Worm (Caenorhabditis elegans) whole organism, L1 larva: ENCODE results near the gene rsef-1.

Experiments used
- F16B12.6 ChIP-seq: fragments of 150-350 bp; optimal IDR thresholded peaks from 2 replicates; lab custom pipeline; 2014; ENCODE audit warnings: missing biosample characterization, missing genetic modification characterization
- aha-1 ChIP-seq: fragments of 150-350 bp; optimal IDR thresholded peaks from 2 replicates; lab custom pipeline; 2014; ENCODE audit warnings: missing biosample characterization, missing genetic modification characterization
- alr-1 ChIP-seq: fragments of 200-800 bp; sonication (Bioruptor generic); optimal IDR thresholded peaks from 2 replicates; lab custom pipeline; 2018; ENCODE audit warnings: borderline replicate concordance, mild to moderate bottlenecking, missing genetic modification characterization, missing compliant biosample characterization
- ama-1 ChIP-seq: fragments of 150-350 bp; optimal IDR thresholded peaks from 2 replicates; lab custom pipeline; 2014
- ceh-88 ChIP-seq: fragments of 200-800 bp; sonication (Bioruptor generic); IDR thresholded peaks from 2 replicates; pipeline ENCODE4 v1.3.6; 2022; ENCODE audit warnings: missing genetic modification characterization, missing compliant biosample characterization
- dpl-1 ChIP-seq, 3 experiments: fragments of 150-350 bp in 2 of 3; sonication (generic microtip) in 1 of 3; optimal IDR thresholded peaks; 2 replicates each; lab custom pipeline; 2014 to 2017; ENCODE audit warnings: missing biosample characterization in 3 of 3, missing genetic modification characterization in 3 of 3, missing genetic modification reagents in 3 of 3
- dsc-1 ChIP-seq: sonication (generic microtip); optimal IDR thresholded peaks from 2 replicates; lab custom pipeline; 2016; ENCODE audit warnings: mild to moderate bottlenecking, missing genetic modification characterization, missing compliant biosample characterization
- efl-1 ChIP-seq, 4 experiments: fragments of 150-350 bp; optimal IDR thresholded peaks in 3 of 4; peaks in 1 of 4; 1 replicate in 1 of 4; 2 replicates in 3 of 4; lab custom pipeline; 2014; ENCODE audit warnings: missing biosample characterization in 2 of 4, missing genetic modification characterization in 2 of 4, missing genetic modification reagents in 2 of 4
- efl-3 ChIP-seq: fragments of 200-800 bp; sonication (Bioruptor generic); optimal IDR thresholded peaks from 2 replicates; lab custom pipeline; 2018; ENCODE audit warnings: mild to moderate bottlenecking, missing genetic modification characterization, missing compliant biosample characterization
- elt-2 ChIP-seq: sonication (generic microtip); optimal IDR thresholded peaks from 2 replicates; lab custom pipeline; 2016; ENCODE audit warnings: missing genetic modification characterization, mild to moderate bottlenecking, inconsistent platforms, missing compliant biosample characterization, missing genetic modification reagents
- ets-5 ChIP-seq: fragments of 200-800 bp; sonication (Bioruptor generic); IDR thresholded peaks from 2 replicates; pipeline ENCODE4 v1.3.6; 2022; ENCODE audit warnings: missing genetic modification characterization, missing compliant biosample characterization
- fkh-10 ChIP-seq: sonication (generic microtip); optimal IDR thresholded peaks from 2 replicates; lab custom pipeline; 2017; ENCODE audit warnings: missing biosample characterization, missing genetic modification reagents, missing genetic modification characterization
- fkh-4 ChIP-seq: sonication (generic microtip); optimal IDR thresholded peaks from 2 replicates; lab custom pipeline; 2016; ENCODE audit warnings: missing compliant biosample characterization, missing genetic modification characterization, borderline replicate concordance
- fos-1 ChIP-seq: fragments of 150-350 bp; optimal IDR thresholded peaks from 2 replicates; lab custom pipeline; 2014; ENCODE audit warnings: missing biosample characterization, missing genetic modification characterization
- grh-1 ChIP-seq: fragments of 200-800 bp; sonication (Bioruptor generic); IDR thresholded peaks from 2 replicates; pipeline ENCODE4 v1.3.6; 2022; ENCODE audit warnings: missing genetic modification reagents, missing genetic modification characterization, missing compliant biosample characterization
- irx-1 ChIP-seq: sonication (generic microtip); optimal IDR thresholded peaks from 2 replicates; lab custom pipeline; 2016; ENCODE audit warnings: missing genetic modification characterization, missing compliant biosample characterization
- jun-1 ChIP-seq: fragments of 150-350 bp; optimal IDR thresholded peaks from 2 replicates; lab custom pipeline; 2014; ENCODE audit warnings: missing biosample characterization, missing genetic modification reagents, missing genetic modification characterization
- lin-13 ChIP-seq: fragments of 150-350 bp; optimal IDR thresholded peaks from 2 replicates; lab custom pipeline; 2014; ENCODE audit warnings: missing biosample characterization, missing genetic modification reagents, missing genetic modification characterization
- lin-14 ChIP-seq: fragments of 200-800 bp; sonication (Bioruptor generic); optimal IDR thresholded peaks from 2 replicates; lab custom pipeline; 2018; ENCODE audit warnings: mild to moderate bottlenecking, missing genetic modification characterization, moderate library complexity, missing compliant biosample characterization
- lin-35 ChIP-seq, 2 experiments: fragments of 150-350 bp; optimal IDR thresholded peaks; 2 replicates each; lab custom pipeline; 2014; ENCODE audit warnings: missing biosample characterization in 2 of 2, missing genetic modification characterization in 2 of 2, missing genetic modification reagents in 2 of 2
- lin-39 ChIP-seq: fragments of 150-350 bp; optimal IDR thresholded peaks from 2 replicates; lab custom pipeline; 2014; ENCODE audit warnings: missing biosample characterization, missing genetic modification reagents, missing genetic modification characterization
- lir-3 ChIP-seq: sonication (generic microtip); optimal IDR thresholded peaks from 2 replicates; lab custom pipeline; 2016; ENCODE audit warnings: mild to moderate bottlenecking, missing genetic modification characterization, moderate library complexity, missing compliant biosample characterization; ENCODE audit not compliant: poor library complexity
- lsy-2 ChIP-seq, 2 experiments: fragments of 150-350 bp; optimal IDR thresholded peaks; 2 replicates each; lab custom pipeline; 2014; ENCODE audit warnings: missing biosample characterization in 2 of 2, missing genetic modification characterization in 2 of 2
- mab-9 ChIP-seq: fragments of 200-800 bp; sonication (Bioruptor generic); IDR thresholded peaks from 2 replicates; pipeline ENCODE4 v1.3.6; 2022; ENCODE audit warnings: missing genetic modification reagents, missing genetic modification characterization, missing compliant biosample characterization
- mdl-1 ChIP-seq, 2 experiments: fragments of 150-350 bp; optimal IDR thresholded peaks; 2 replicates each; lab custom pipeline; 2014 to 2017; ENCODE audit warnings: missing biosample characterization in 2 of 2, missing genetic modification characterization in 2 of 2, inconsistent platforms in 1 of 2
- nhr-11 ChIP-seq: fragments of 150-350 bp; optimal IDR thresholded peaks from 2 replicates; lab custom pipeline; 2014; ENCODE audit warnings: missing biosample characterization, missing genetic modification characterization
- nhr-20 ChIP-seq: sonication (generic microtip); optimal IDR thresholded peaks from 2 replicates; lab custom pipeline; 2016; ENCODE audit warnings: mild to moderate bottlenecking, missing genetic modification characterization, missing compliant biosample characterization
- nhr-28 ChIP-seq: fragments of 150-350 bp; optimal IDR thresholded peaks from 2 replicates; lab custom pipeline; 2014; ENCODE audit warnings: missing biosample characterization, missing genetic modification characterization
- nhr-47 ChIP-seq: sonication (generic microtip); optimal IDR thresholded peaks from 2 replicates; lab custom pipeline; 2016; ENCODE audit warnings: mild to moderate bottlenecking, missing genetic modification characterization, moderate library complexity, missing compliant biosample characterization
- nhr-71 ChIP-seq: sonication (generic microtip); optimal IDR thresholded peaks from 2 replicates; lab custom pipeline; 2016; ENCODE audit warnings: mild to moderate bottlenecking, missing genetic modification characterization, moderate library complexity, missing compliant biosample characterization
- nhr-84 ChIP-seq: sonication (generic microtip); optimal IDR thresholded peaks from 2 replicates; lab custom pipeline; 2017; ENCODE audit warnings: missing biosample characterization, missing genetic modification characterization
- nhr-90 ChIP-seq: sonication (generic microtip); optimal IDR thresholded peaks from 2 replicates; lab custom pipeline; 2016; ENCODE audit warnings: mild to moderate bottlenecking, missing genetic modification characterization, missing compliant biosample characterization; ENCODE audit not compliant: poor library complexity
- pag-3 ChIP-seq: sonication (generic microtip); optimal IDR thresholded peaks from 2 replicates; lab custom pipeline; 2017; ENCODE audit warnings: missing genetic modification characterization, mild to moderate bottlenecking, missing compliant biosample characterization, antibody characterized with exemption, borderline replicate concordance; ENCODE audit not compliant: insufficient read depth
- pax-3 ChIP-seq: fragments of 200-800 bp; sonication (Bioruptor generic); optimal IDR thresholded peaks from 2 replicates; lab custom pipeline; 2018; ENCODE audit warnings: mild to moderate bottlenecking, missing genetic modification characterization, moderate library complexity, missing compliant biosample characterization
- skn-1 ChIP-seq: fragments of 150-350 bp; optimal IDR thresholded peaks from 2 replicates; lab custom pipeline; 2014; ENCODE audit warnings: missing biosample characterization, missing genetic modification characterization
- snpc-4 ChIP-seq: fragments of 150-350 bp; optimal IDR thresholded peaks from 2 replicates; lab custom pipeline; 2014; ENCODE audit warnings: missing biosample characterization, missing genetic modification characterization
- snu-23 ChIP-seq: sonication (generic microtip); optimal IDR thresholded peaks from 2 replicates; lab custom pipeline; 2016; ENCODE audit warnings: missing genetic modification characterization, missing compliant biosample characterization
- sox-4 ChIP-seq: sonication (generic microtip); optimal IDR thresholded peaks from 2 replicates; lab custom pipeline; 2016; ENCODE audit warnings: missing genetic modification characterization, missing compliant biosample characterization
- sptf-1 ChIP-seq: fragments of 150-350 bp; optimal IDR thresholded peaks from 2 replicates; lab custom pipeline; 2014; ENCODE audit warnings: missing biosample characterization, missing genetic modification characterization
- tbx-2 ChIP-seq: sonication (generic microtip); optimal IDR thresholded peaks from 2 replicates; lab custom pipeline; 2016; ENCODE audit warnings: missing genetic modification characterization, missing compliant biosample characterization
- unc-130 ChIP-seq: fragments of 150-350 bp; optimal IDR thresholded peaks from 2 replicates; lab custom pipeline; 2017; ENCODE audit warnings: missing biosample characterization, missing genetic modification characterization, inconsistent platforms
- unc-62 ChIP-seq: fragments of 150-350 bp; optimal IDR thresholded peaks from 2 replicates; lab custom pipeline; 2014; ENCODE audit warnings: missing biosample characterization, missing genetic modification reagents, missing genetic modification characterization
- unc-86 ChIP-seq: sonication (generic microtip); optimal IDR thresholded peaks from 2 replicates; lab custom pipeline; 2016; ENCODE audit warnings: missing genetic modification characterization, missing compliant biosample characterization
- zip-4 ChIP-seq: fragments of 200-800 bp; sonication (Bioruptor generic); optimal IDR thresholded peaks from 2 replicates; lab custom pipeline; 2018; ENCODE audit warnings: mild to moderate bottlenecking, missing genetic modification characterization, moderate library complexity, missing compliant biosample characterization
- ztf-11 ChIP-seq, 2 experiments: sonication (generic microtip); optimal IDR thresholded peaks; 2 replicates each; lab custom pipeline; 2016 to 2017; ENCODE audit warnings: missing genetic modification characterization in 2 of 2, missing biosample characterization in 1 of 2, missing compliant biosample characterization in 1 of 2

The rsef-1 gene

DNA sequence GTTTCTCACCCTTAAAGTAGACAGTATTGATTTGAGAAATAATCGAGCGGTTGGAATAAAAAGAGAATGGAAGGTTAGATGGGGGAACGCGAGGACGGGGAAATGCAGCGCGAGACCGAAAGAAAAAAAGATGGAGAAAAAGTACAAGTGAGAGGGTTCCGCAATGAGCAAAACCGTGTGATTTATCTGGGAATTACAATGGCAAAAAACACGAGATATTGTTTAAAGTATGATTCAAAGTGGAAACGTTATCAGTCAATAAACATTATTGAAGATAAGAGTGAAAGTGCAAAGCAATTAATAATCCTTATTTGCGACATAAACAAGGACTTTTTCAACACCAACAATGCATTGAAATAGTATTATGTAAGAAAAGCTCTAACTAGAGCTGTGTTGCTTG is 43.0 kb upstream of the rsef-1 start, which contains the start of gene ztf-13:
Gene ztf-13, minus strand, starts transcription at position 11 of the 400 bp plus-strand sequence.
- TF ChIP-seq nhr-11 (tag; lab: Kevin White, UChicago) (no peak), lin-35 (GFP tag; optimal IDR thresholded peaks at IDR 0.05; lab: Kevin White, UChicago) (peak in 1 of 2 experiments; percentile 0), pax-3 (no peak), jun-1 (tag; lab: Kevin White, UChicago) (peak; percentile 6), lin-14 (GFP tag; lab: Kevin White, UChicago) (peak; percentile 28), elt-2 (tag; lab: Kevin White, UChicago) (peak; percentile 81), nhr-90 (peak; percentile 10), nhr-71 (tag; lab: Kevin White, UChicago) (peak; percentile 27)

DNA sequence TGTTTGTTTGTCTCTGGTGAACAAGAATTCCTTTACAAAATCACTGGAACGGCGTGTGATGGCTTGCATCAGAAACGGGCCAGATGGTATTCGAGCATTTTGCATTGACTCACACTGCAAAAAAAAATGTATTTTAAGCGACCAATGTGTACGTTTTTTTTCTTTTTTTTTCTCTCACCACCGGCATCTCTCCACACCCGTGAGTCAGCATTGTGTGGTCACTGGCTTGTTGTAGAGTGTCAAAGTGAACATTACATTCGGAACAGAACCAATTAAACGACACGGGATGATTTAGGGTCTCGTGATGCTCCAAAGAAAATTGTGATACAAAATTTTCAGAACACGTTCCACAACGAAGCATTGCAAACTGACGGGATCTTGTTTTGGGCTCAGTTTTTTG is 42.4 kb upstream of the rsef-1 start:
- TF ChIP-seq efl-3 (GFP tag; lab: Kevin White, UChicago) = no peak
- TF ChIP-seq aha-1 (tag; lab: Kevin White, UChicago) = no peak
- TF ChIP-seq efl-1 (optimal IDR thresholded peaks at IDR 0.05; lab: Kevin White, UChicago) = no peak
- peak in 1 of 2 experiments; percentile 73 for TF ChIP-seq efl-1 (GFP tag; optimal IDR thresholded peaks at IDR 0.05 in 1 of 2; lab: Kevin White, UChicago)
- TF ChIP-seq snpc-4 (tag; lab: Kevin White, UChicago) = no peak
- TF ChIP-seq ztf-11 (tag; optimal IDR thresholded peaks at IDR 0.05; lab: Kevin White, UChicago) = no peak

DNA sequence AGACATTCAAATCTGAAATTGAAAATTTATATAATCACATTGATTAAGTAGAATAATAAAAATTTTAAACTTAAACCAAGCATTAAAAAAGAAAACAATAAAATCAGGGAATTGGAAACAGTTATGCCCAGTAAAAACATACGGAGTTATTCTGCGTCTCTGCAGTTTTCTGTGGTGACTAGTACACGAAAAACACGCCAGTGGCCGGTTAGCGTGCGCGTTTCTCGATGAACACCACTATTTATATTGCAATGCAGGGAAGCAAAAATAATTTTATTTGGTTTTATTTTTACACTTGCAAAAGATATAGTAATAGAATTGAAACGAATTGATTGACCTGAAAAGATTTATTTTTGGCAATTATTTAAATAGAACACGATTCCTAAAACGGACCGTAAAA is 40.6 kb upstream of the rsef-1 start, which contains the start of gene sec-3:
Gene sec-3, minus strand, starts transcription at position 21 of the 400 bp plus-strand sequence.
- TF ChIP-seq lin-39 (tag; lab: Kevin White, UChicago) (peak; percentile 90), fkh-4 (tag; lab: Kevin White, UChicago) (peak; percentile 37), elt-2 (tag; lab: Kevin White, UChicago) (peak; percentile 85), tbx-2 (tag; lab: Kevin White, UChicago) (peak; percentile 90), nhr-90 (peak; percentile 94), ets-5 (GFP tag; lab: Robert Waterston, UW) (no peak), ceh-88 (GFP tag; lab: Robert Waterston, UW) (peak; percentile 48; the same call in 1 of the 2 replicates), fos-1 (tag; lab: Kevin White, UChicago) (peak; percentile 79), ztf-11 (tag; optimal IDR thresholded peaks at IDR 0.05; lab: Kevin White, UChicago) (peak in 1 of 2 experiments; percentile 51), snu-23 (GFP tag; lab: Kevin White, UChicago) (peak; percentile 95), efl-1 (optimal IDR thresholded peaks at IDR 0.05; lab: Kevin White, UChicago) (peak; percentile 75 to 79), efl-1 (GFP tag; optimal IDR thresholded peaks at IDR 0.05 in 1 of 2; lab: Kevin White, UChicago) (peak; percentile 64 to 96), nhr-20 (tag; lab: Kevin White, UChicago) (peak; percentile 91), skn-1 (tag; lab: Kevin White, UChicago) (peak; percentile 64), aha-1 (tag; lab: Kevin White, UChicago) (peak; percentile 40), sptf-1 (no peak), dpl-1 (GFP tag; optimal IDR thresholded peaks at IDR 0.05; lab: Kevin White, UChicago) (peak; percentile 67 to 82 (median 80)), F16B12.6 (tag; lab: Kevin White, UChicago) (peak; percentile 60), sox-4 (tag; lab: Kevin White, UChicago) (peak; percentile 15), pax-3 (peak; percentile 62), grh-1 (peak; percentile 70), nhr-28 (tag; lab: Kevin White, UChicago) (no peak), lin-14 (GFP tag; lab: Kevin White, UChicago) (peak; percentile 96), lin-13 (GFP tag; lab: Kevin White, UChicago) (peak; percentile 80), fkh-10 (GFP tag; lab: Kevin White, UChicago) (peak; percentile 43), mdl-1 (tag; optimal IDR thresholded peaks at IDR 0.05; lab: Kevin White, UChicago) (peak in 1 of 2 experiments; percentile 76), unc-62 (no peak), lsy-2 (tag; optimal IDR thresholded peaks at IDR 0.05; lab: Kevin White, UChicago) (peak; percentile 85 to 89), unc-86 (tag; lab: Kevin White, UChicago) (peak; percentile 81), pag-3 (no peak), alr-1 (no peak), mab-9 (GFP tag; lab: Robert Waterston, UW) (peak; percentile 54; the same call in 1 of the 2 replicates), unc-130 (peak; percentile 86), dsc-1 (tag; lab: Kevin White, UChicago) (peak; percentile 92), irx-1 (tag; lab: Kevin White, UChicago) (peak; percentile 83), lir-3 (tag; lab: Kevin White, UChicago) (peak; percentile 62), ama-1 (lab: Kevin White, UChicago) (peak; percentile 29), nhr-11 (tag; lab: Kevin White, UChicago) (peak; percentile 65), zip-4 (GFP tag; lab: Kevin White, UChicago) (peak; percentile 62), nhr-47 (tag; lab: Kevin White, UChicago) (peak; percentile 92), nhr-84 (tag; lab: Kevin White, UChicago) (no peak), efl-3 (GFP tag; lab: Kevin White, UChicago) (no peak), jun-1 (tag; lab: Kevin White, UChicago) (peak; percentile 41)
